Fruit fly (Drosophila melanogaster) Kc167 (cell line): ENCODE results near the gene CG15916.

Experiments
- Myc ChIP-seq: fragments of >200 bp; optimal IDR thresholded peaks from 2 replicates; lab custom pipeline; 2017; ENCODE audit warnings: missing external identifiers
- h ChIP-seq: fragments of >200 bp; optimal IDR thresholded peaks from 3 replicates; lab custom pipeline; 2018; ENCODE audit warnings: missing external identifiers
- psq ChIP-seq: fragments of >200 bp; optimal IDR thresholded peaks from 2 replicates; lab custom pipeline; 2017; ENCODE audit warnings: missing external identifiers
- ttk ChIP-seq: sonication (Bioruptor generic); optimal IDR thresholded peaks from 2 replicates; lab custom pipeline; 2017; ENCODE audit warnings: missing external identifiers

dm6 chrX:15888763-15889162, 1.6 kb upstream of the CG15916 start:
- TF ChIP-seq Myc (lab: Kevin White, UChicago) (no peak), h (lab: Kevin White, UChicago) (no peak), ttk (lab: Kevin White, UChicago) (no peak), psq (lab: Kevin White, UChicago) (no peak)
